Worm (Caenorhabditis elegans) whole organism, midembryonic: ENCODE data around the gene lmbr-1.

Source experiments
- T22C8.4 ChIP-seq: fragments of 200-800 bp; sonication (Bioruptor generic); IDR thresholded peaks from 2 replicates; pipeline ENCODE4 v1.3.6; 2022; ENCODE audit warnings: missing genetic modification characterization, missing compliant biosample characterization
- cog-1 ChIP-seq: sonication (generic microtip); optimal IDR thresholded peaks from 2 replicates; lab custom pipeline; 2016; ENCODE audit warnings: missing genetic modification characterization, missing compliant biosample characterization
- flt-1 ChIP-seq: fragments of 200-800 bp; sonication (Bioruptor generic); IDR thresholded peaks from 2 replicates; pipeline ENCODE4 v1.3.6; 2022; ENCODE audit warnings: missing genetic modification characterization, missing compliant biosample characterization
- klf-2 ChIP-seq: fragments of 200-800 bp; sonication (Bioruptor generic); conservative IDR thresholded peaks from 2 replicates; pipeline ENCODE4 v1.3.6; 2022; ENCODE audit warnings: missing genetic modification reagents, missing genetic modification characterization, missing compliant biosample characterization
- med-1 ChIP-seq: sonication (generic microtip); optimal IDR thresholded peaks from 2 replicates; lab custom pipeline; 2017; ENCODE audit warnings: missing genetic modification characterization, mild to moderate bottlenecking, missing compliant biosample characterization, antibody characterized with exemption, missing genetic modification reagents; ENCODE audit not compliant: insufficient read depth
- ref-1 ChIP-seq: fragments of 200-800 bp; sonication (Bioruptor generic); conservative IDR thresholded peaks from 2 replicates; pipeline ENCODE4 v1.3.6; 2022; ENCODE audit warnings: missing genetic modification reagents, missing genetic modification characterization, missing compliant biosample characterization
- tab-1 ChIP-seq: fragments of 200-800 bp; sonication (Bioruptor generic); IDR thresholded peaks from 2 replicates; pipeline ENCODE4 v1.3.6; 2022; ENCODE audit warnings: missing genetic modification characterization, missing compliant biosample characterization
- ztf-23 ChIP-seq: fragments of 200-800 bp; sonication (Bioruptor generic); IDR thresholded peaks from 2 replicates; pipeline ENCODE4 v1.3.6; 2022; ENCODE audit warnings: missing genetic modification reagents, missing genetic modification characterization, missing compliant biosample characterization
- ztf-29 ChIP-seq: fragments of 200-800 bp; sonication (Bioruptor generic); IDR thresholded peaks from 2 replicates; pipeline ENCODE4 v1.3.6; 2022; ENCODE audit warnings: missing genetic modification reagents, missing genetic modification characterization, missing compliant biosample characterization

lmbr-1 gene

DNA sequence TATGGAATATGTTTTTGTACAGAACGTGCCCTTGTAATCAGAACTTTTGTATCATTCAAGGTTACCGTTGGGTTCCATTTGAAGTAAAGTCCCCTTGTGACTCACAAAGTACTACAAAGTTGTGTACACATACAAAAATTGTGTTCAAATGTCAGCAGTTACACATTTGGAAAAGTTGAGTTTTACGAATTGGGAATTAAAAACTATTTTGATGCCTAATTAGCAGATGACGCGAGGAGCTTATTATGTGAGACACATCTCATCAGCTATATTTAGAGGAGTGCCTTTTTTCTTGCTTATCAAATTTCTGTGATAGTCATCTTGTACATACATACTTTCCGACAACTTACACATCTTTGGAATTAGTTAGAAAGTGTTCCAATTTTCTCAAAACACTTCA is 41.4 kb downstream of the lmbr-1 start:
- TF ChIP-seq ztf-29 (GFP tag; lab: Robert Waterston, UW) (no peak), tab-1 (no peak)

DNA sequence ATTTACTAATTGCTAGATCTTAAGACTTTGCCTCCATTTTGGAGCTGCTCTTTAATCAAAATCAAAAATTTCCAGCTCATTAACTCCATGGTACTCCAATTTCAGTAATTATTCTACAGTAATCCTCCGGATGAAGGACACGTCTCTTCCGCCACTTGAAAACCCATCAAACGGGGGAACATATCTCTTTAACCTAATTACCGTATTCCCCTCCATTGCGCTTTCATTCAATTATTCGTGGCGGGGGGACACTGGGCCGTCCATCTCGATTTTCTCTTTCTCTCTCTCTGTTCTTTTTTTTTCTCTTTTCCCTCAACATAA is 44.8 kb downstream of the lmbr-1 start:
- TF ChIP-seq tab-1 (no peak), med-1 (GFP tag; lab: Kevin White, UChicago) (no peak), klf-2 (GFP tag; lab: Robert Waterston, UW) (no peak), ztf-29 (GFP tag; lab: Robert Waterston, UW) (no peak), cog-1 (tag; lab: Kevin White, UChicago) (no peak), T22C8.4 (GFP tag; lab: Robert Waterston, UW) (no peak), ref-1 (GFP tag; lab: Robert Waterston, UW) (no peak), ztf-23 (GFP tag; lab: Robert Waterston, UW) (no peak), flt-1 (GFP tag; lab: Robert Waterston, UW) (no peak)

DNA sequence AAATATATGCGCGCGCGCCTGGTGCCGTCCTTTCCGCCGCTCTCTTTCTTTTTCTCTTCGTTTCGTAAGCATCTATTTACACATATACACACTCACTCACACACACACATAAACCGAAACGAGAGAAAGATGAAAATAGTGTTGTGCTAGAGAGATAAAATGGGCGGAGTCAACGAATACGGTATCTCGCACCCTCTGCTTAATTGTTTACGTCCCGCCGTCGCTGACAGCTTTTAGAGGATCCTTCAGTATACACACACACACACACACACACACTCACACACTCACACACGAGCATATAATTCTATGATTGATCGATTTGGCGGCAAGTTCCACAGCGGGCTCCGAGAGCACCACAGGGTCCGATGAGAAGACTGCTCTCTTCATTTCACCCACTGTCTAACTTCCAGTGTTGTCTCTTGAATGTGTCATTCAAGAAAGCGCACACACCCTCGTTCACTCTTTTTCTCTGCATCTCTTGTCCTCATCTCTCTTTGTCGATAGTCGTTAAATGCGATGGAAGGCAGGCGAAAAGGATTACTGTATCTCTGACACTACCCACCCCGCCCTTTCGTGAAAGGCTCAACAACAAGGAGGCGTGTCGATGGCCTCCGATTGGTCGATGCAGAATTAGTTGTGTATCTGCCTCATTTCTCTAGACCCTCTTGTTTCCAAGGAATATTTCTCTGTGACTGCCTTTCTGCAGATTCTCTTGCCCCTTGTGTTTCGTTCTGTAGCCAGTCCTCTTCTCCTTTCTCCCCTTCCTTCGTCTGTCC is 45.3 kb downstream of the lmbr-1 start:
- TF ChIP-seq flt-1 (GFP tag; lab: Robert Waterston, UW) (0 out of 2 replicates have a peak, but pooled peaks have one; percentile 38), tab-1 (no peak), cog-1 (tag; lab: Kevin White, UChicago) (peak; percentile 95), T22C8.4 (GFP tag; lab: Robert Waterston, UW) (peak; percentile 64; the same call in 1 of the 2 replicates), ztf-29 (GFP tag; lab: Robert Waterston, UW) (no peak), klf-2 (GFP tag; lab: Robert Waterston, UW) (no peak), ztf-23 (GFP tag; lab: Robert Waterston, UW) (peak; percentile 43; the same call in 1 of the 2 replicates)

DNA sequence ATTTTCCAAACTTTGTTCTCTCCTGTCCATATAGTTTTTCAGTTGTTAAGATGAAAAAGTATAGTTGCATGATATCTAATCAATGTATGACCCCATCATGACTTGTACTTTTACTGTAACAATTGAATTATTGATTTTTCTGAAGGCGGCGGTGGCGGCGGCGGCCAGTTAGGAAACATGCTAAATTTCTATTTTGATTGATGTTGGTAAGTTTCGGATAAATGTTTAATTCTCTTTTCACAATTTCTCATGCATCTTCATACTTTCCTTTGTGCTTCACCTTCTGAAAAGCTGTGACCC is 45.9 kb downstream of the lmbr-1 start, which contains the start of gene sor-1:
Gene sor-1, plus strand, starts transcription at position 201 of the 300 bp plus-strand sequence.
- TF ChIP-seq T22C8.4 (GFP tag; lab: Robert Waterston, UW) (peak; percentile 62; the same call in 1 of the 2 replicates), tab-1 (no peak), ref-1 (GFP tag; lab: Robert Waterston, UW) (no peak)
